Worm (Caenorhabditis elegans): ENCODE measurements around the gene ptr-19.

- TF ChIP-seq lin-35 (GFP tag; optimal IDR thresholded peaks at IDR 0.05) (no peak), tbx-2 (tag; optimal IDR thresholded peaks at IDR 0.05) (no peak), aha-1 (tag; optimal IDR thresholded peaks at IDR 0.05) (no peak), dpl-1 (GFP tag; optimal IDR thresholded peaks at IDR 0.05) (no peak), snu-23 (GFP tag; optimal IDR thresholded peaks at IDR 0.05) (no peak), unc-86 (tag; optimal IDR thresholded peaks at IDR 0.05) (no peak), nhr-237 (tag; optimal IDR thresholded peaks at IDR 0.05) (no peak), lin-13 (GFP tag; optimal IDR thresholded peaks at IDR 0.05) (no peak), pqm-1 (tag; optimal IDR thresholded peaks at IDR 0.05) (no peak), ztf-11 (tag; optimal IDR thresholded peaks at IDR 0.05) (no peak), egl-27 (tag; optimal IDR thresholded peaks at IDR 0.05) (no peak), ceh-82 (tag; optimal IDR thresholded peaks at IDR 0.05) (no peak), fkh-10 (GFP tag; optimal IDR thresholded peaks at IDR 0.05) (no peak), mdl-1 (tag; optimal IDR thresholded peaks at IDR 0.05) (no peak)
Observed at ce11 chrIII:10805172-10805571, 23.5 kb downstream of the ptr-19 start.
